Fruit fly (Drosophila melanogaster): ENCODE measurements around the gene CG2150.

- TF ChIP-seq Smox (GFP tag; optimal IDR thresholded peaks at IDR 0.05), result no peak
- no peak for TF ChIP-seq fd85E (GFP tag; optimal IDR thresholded peaks at IDR 0.05)
- no peak for TF ChIP-seq net (GFP tag; optimal IDR thresholded peaks at IDR 0.05)
- no peak for TF ChIP-seq CG10669 (GFP tag; optimal IDR thresholded peaks at IDR 0.05)
- no peak for TF ChIP-seq Met (GFP tag; optimal IDR thresholded peaks at IDR 0.05)
- no peak for TF ChIP-seq CG16779 (tag; optimal IDR thresholded peaks at IDR 0.05)
- no peak for TF ChIP-seq CG4318 (GFP tag; optimal IDR thresholded peaks at IDR 0.05)
- no peak for TF ChIP-seq Hr38 (GFP tag; optimal IDR thresholded peaks at IDR 0.05)
- no peak for TF ChIP-seq spab (GFP tag; optimal IDR thresholded peaks at IDR 0.05)
Measured at dm6 chr3R:31719497-31719896, 45.1 kb downstream of the CG2150 start.

Data from whole organism, prepupa.